Worm (Caenorhabditis elegans): Measurements from ENCODE around the gene znfx-1.

DNA sequence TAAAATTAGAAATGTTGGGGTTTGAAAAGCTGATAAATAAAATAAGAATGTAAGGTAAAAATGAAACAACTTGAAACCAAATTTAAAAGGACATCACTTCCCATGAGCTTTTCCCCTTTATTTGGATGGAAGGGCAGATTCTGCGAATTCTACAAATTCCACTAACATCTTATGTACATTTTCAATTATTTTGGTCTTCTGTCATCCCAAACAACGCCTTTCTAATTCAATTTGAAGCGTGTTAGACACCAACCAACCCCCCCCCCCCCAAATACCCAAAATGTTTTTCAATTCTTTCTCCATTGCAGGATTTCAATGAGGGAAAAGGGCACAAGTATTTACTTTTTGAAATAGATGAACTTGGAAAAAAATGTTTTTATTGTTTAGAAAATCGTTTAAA, 52.2 kb downstream of the znfx-1 start:
- TF ChIP-seq egl-27 (tag; optimal IDR thresholded peaks at IDR 0.05): no peak
- TF ChIP-seq nhr-11 (tag; optimal IDR thresholded peaks at IDR 0.05): no peak
- TF ChIP-seq daf-12 (tag; optimal IDR thresholded peaks at IDR 0.05): no peak
- no peak for TF ChIP-seq skn-1 (tag; optimal IDR thresholded peaks at IDR 0.05)

Measured in whole organism, L4 larva.